Worm (Caenorhabditis elegans): ENCODE measurements around the gene F32D8.4.
A peak's percentile ranks its signal among the peaks of the same experiment; 100 is the strongest.

The F32D8.4 gene

ce11 chrV:10865599-10865998 is 27.8 kb downstream of the F32D8.4 start, which contains the start of gene saeg-1:
Gene saeg-1 (minus strand): TSS chrV:10865699.
- TF ChIP-seq hlh-15 (tag; optimal IDR thresholded peaks at IDR 0.05) (no peak), hlh-6 (tag; optimal IDR thresholded peaks at IDR 0.05) (no peak), ets-4 (tag; optimal IDR thresholded peaks at IDR 0.05) (no peak), lim-6 (tag; optimal IDR thresholded peaks at IDR 0.05) (no peak), ref-2 (tag; optimal IDR thresholded peaks at IDR 0.05) (no peak), dve-1 (tag; optimal IDR thresholded peaks at IDR 0.05) (no peak), pat-9 (tag; optimal IDR thresholded peaks at IDR 0.05) (no peak), ceh-48 (tag; optimal IDR thresholded peaks at IDR 0.05) (no peak), ahr-1 (tag; optimal IDR thresholded peaks at IDR 0.05) (no peak), madf-2 (tag; optimal IDR thresholded peaks at IDR 0.05) (no peak), ceh-24 (tag; optimal IDR thresholded peaks at IDR 0.05) (no peak), pros-1 (tag; optimal IDR thresholded peaks at IDR 0.05) (no peak), ceh-30 (tag; optimal IDR thresholded peaks at IDR 0.05) (no peak), nhr-232 (tag; optimal IDR thresholded peaks at IDR 0.05) (no peak), hlh-30 (tag; optimal IDR thresholded peaks at IDR 0.05; ENCODE audit: insufficient read depth) (no peak)

ce11 chrV:10862457-10863097 is 30.8 kb downstream of the F32D8.4 start:
- TF ChIP-seq ceh-48 (tag; optimal IDR thresholded peaks at IDR 0.05) (no peak), elt-2 (tag; optimal IDR thresholded peaks at IDR 0.05) (no peak), Y22D7AL.16 (tag; optimal IDR thresholded peaks at IDR 0.05) (no peak), hlh-15 (tag; optimal IDR thresholded peaks at IDR 0.05) (no peak), ceh-22 (tag; optimal IDR thresholded peaks at IDR 0.05) (no peak), dmd-4 (tag; optimal IDR thresholded peaks at IDR 0.05; ENCODE audit: borderline replicate concordance) (no peak), ceh-30 (tag; optimal IDR thresholded peaks at IDR 0.05) (no peak), sox-4 (tag; optimal IDR thresholded peaks at IDR 0.05) (no peak), madf-2 (tag; optimal IDR thresholded peaks at IDR 0.05) (no peak), mec-3 (tag; optimal IDR thresholded peaks at IDR 0.05; ENCODE audit: borderline replicate concordance) (no peak), ceh-14 (tag; optimal IDR thresholded peaks at IDR 0.05) (no peak), fax-1 (tag; optimal IDR thresholded peaks at IDR 0.05) (no peak), unc-42 (tag; optimal IDR thresholded peaks at IDR 0.05) (no peak), hlh-30 (tag; optimal IDR thresholded peaks at IDR 0.05; ENCODE audit: insufficient read depth) (no peak), lin-11 (tag; optimal IDR thresholded peaks at IDR 0.05) (no peak), nhr-11 (tag; optimal IDR thresholded peaks at IDR 0.05) (no peak), ceh-24 (tag; optimal IDR thresholded peaks at IDR 0.05) (no peak), F13H6.1 (tag; optimal IDR thresholded peaks at IDR 0.05) (no peak), tbx-7 (tag; optimal IDR thresholded peaks at IDR 0.05) (no peak), unc-3 (GFP tag; conservative IDR thresholded peaks at IDR 0.05) (no peak), unc-3 (tag; optimal IDR thresholded peaks at IDR 0.05) (no peak)

DNA sequence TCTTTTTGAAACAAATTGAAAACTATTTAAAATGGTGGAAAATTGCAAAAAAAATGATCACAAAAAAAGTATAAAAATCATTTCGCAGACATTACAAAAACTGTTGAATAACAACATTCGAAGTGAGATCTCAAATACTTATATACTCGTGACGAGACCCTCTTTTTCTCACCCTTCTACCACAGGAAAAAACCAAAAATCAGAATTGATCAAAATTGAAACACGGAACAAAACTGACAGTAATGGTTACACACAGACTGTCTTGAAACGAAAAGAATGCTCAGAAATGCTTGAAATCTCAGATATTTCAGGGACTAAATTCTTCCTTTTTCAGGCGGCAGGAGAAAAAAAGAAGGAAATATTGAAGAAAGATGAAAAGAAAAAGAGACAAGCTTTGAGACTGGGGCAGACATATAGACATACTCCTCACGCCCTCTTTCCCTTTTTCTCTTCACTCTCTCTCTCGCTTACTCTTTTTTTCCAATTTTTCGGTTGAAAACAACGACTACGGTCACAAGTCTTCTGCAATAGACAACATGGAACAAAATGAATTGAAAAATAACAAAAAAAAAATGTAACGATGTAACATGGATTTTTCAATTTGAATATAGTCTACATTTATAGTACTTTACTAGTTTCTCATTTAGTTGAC is 31.6 kb downstream of the F32D8.4 start:
- TF ChIP-seq nfya-1 (tag; optimal IDR thresholded peaks at IDR 0.05) (peak; percentile 5), eyg-1 (tag; optimal IDR thresholded peaks at IDR 0.05) (no peak)

- TF ChIP-seq ceh-31 (tag; optimal IDR thresholded peaks at IDR 0.05) (no peak), elt-4 (tag; optimal IDR thresholded peaks at IDR 0.05) (no peak), ref-2 (tag; optimal IDR thresholded peaks at IDR 0.05) (no peak), elt-2 (tag; optimal IDR thresholded peaks at IDR 0.05) (no peak), sox-4 (tag; optimal IDR thresholded peaks at IDR 0.05) (no peak), unc-42 (tag; optimal IDR thresholded peaks at IDR 0.05) (no peak), F13H6.1 (tag; optimal IDR thresholded peaks at IDR 0.05) (no peak), ceh-22 (tag; optimal IDR thresholded peaks at IDR 0.05) (no peak), hlh-15 (tag; optimal IDR thresholded peaks at IDR 0.05) (no peak), C38D4.7 (GFP tag; optimal IDR thresholded peaks at IDR 0.05) (no peak), pqm-1 (tag; optimal IDR thresholded peaks at IDR 0.05) (no peak), hlh-8 (tag; optimal IDR thresholded peaks at IDR 0.05) (no peak), sdc-2 (tag; optimal IDR thresholded peaks at IDR 0.05) (no peak), tbx-7 (tag; optimal IDR thresholded peaks at IDR 0.05) (no peak), pha-4 (tag; optimal IDR thresholded peaks at IDR 0.05) (no peak), K02D7.2 (tag; optimal IDR thresholded peaks at IDR 0.05) (no peak)
These were observed 32.8 kb downstream of the F32D8.4 start for ce11 chrV:10860526-10861037.
